Worm (Caenorhabditis elegans): Measurements from ENCODE around the gene tbc-9.

The tbc-9 gene

DNA sequence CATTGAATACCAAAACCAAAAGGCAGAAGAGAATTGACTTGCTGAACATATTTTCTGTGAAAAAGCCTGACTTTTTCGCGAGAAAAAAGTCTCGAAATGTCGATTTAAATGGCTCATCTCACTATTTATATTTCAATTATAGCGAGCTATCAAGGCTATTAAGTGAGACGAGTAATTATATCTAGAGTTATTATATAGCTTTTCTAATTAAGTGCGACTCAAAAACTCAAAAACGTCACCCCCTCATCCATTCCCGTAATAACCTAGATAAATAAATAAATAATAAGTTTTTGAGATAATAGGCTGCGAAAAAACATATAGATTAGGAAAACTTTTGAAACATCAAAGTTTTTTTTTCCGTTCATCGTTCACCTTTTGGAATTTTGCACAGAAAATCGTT lies 3.0 kb upstream of the tbc-9 start, which contains the start of gene nlp-17:
Gene nlp-17, minus strand, starts transcription at position 101 of the 400 bp plus-strand sequence.
- TF ChIP-seq ceh-88 (GFP tag; IDR thresholded peaks at IDR 0.05) (no peak), ztf-11 (tag; optimal IDR thresholded peaks at IDR 0.05) (no peak), nhr-19 (GFP tag; conservative IDR thresholded peaks at IDR 0.05) (no peak), ceh-90 (tag; optimal IDR thresholded peaks at IDR 0.05) (no peak), rnt-1 (tag; optimal IDR thresholded peaks at IDR 0.05) (no peak), hlh-4 (tag; optimal IDR thresholded peaks at IDR 0.05) (no peak), alr-1 (tag; optimal IDR thresholded peaks at IDR 0.05; ENCODE audit: borderline replicate concordance) (no peak), mab-9 (GFP tag; IDR thresholded peaks at IDR 0.05) (no peak), lin-14 (GFP tag; optimal IDR thresholded peaks at IDR 0.05) (no peak), nhr-47 (tag; optimal IDR thresholded peaks at IDR 0.05) (no peak), snu-23 (GFP tag; optimal IDR thresholded peaks at IDR 0.05) (no peak), efl-1 (optimal IDR thresholded peaks at IDR 0.05) (no peak), efl-1 (GFP tag; optimal IDR thresholded peaks at IDR 0.05 in 1 of 2) (no peak), Y116A8C.19 (tag; optimal IDR thresholded peaks at IDR 0.05; ENCODE audit: borderline replicate concordance) (no peak), swsn-7 (tag; optimal IDR thresholded peaks at IDR 0.05) (no peak), mep-1 (tag; optimal IDR thresholded peaks at IDR 0.05) (no peak), efl-3 (GFP tag; optimal IDR thresholded peaks at IDR 0.05) (no peak), nhr-11 (tag; optimal IDR thresholded peaks at IDR 0.05) (no peak), unc-62 (GFP tag; optimal IDR thresholded peaks at IDR 0.05) (no peak), nhr-84 (tag; optimal IDR thresholded peaks at IDR 0.05) (no peak), F16B12.6 (tag; optimal IDR thresholded peaks at IDR 0.05) (no peak)

DNA sequence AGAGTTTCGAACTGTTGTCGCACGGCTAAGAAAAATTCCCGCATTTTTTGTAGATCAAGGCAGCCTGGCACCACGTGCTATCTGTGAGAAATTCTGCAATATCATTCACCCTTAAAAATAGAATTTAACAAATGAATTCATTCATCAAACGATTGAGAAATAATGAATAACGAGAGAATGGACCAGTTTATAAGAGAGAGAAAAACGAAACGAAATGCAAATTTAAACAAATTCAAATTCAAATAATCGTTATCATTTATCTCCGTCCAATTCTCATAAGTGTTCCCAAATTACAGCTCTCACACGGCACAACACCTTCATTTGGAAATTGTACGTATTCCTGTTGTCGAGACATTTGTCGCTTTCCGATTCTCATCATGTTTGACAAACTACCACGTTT lies 2.5 kb upstream of the tbc-9 start, which contains the start of gene seld-1:
Gene seld-1, plus strand, starts transcription at position 301 of the 400 bp plus-strand sequence.
- TF ChIP-seq lin-14 (GFP tag; optimal IDR thresholded peaks at IDR 0.05) (no peak), C16A3.4 (tag; optimal IDR thresholded peaks at IDR 0.05) (no peak), lsy-2 (tag; optimal IDR thresholded peaks at IDR 0.05) (no peak), unc-98 (GFP tag; IDR thresholded peaks at IDR 0.05) (no peak), egl-13 (tag; optimal IDR thresholded peaks at IDR 0.05) (no peak), nhr-77 (tag; optimal IDR thresholded peaks at IDR 0.05) (no peak), snpc-4 (tag; optimal IDR thresholded peaks at IDR 0.05) (no peak), nhr-47 (tag; optimal IDR thresholded peaks at IDR 0.05) (no peak), isw-1 (GFP tag; IDR thresholded peaks at IDR 0.05) (no peak)

DNA sequence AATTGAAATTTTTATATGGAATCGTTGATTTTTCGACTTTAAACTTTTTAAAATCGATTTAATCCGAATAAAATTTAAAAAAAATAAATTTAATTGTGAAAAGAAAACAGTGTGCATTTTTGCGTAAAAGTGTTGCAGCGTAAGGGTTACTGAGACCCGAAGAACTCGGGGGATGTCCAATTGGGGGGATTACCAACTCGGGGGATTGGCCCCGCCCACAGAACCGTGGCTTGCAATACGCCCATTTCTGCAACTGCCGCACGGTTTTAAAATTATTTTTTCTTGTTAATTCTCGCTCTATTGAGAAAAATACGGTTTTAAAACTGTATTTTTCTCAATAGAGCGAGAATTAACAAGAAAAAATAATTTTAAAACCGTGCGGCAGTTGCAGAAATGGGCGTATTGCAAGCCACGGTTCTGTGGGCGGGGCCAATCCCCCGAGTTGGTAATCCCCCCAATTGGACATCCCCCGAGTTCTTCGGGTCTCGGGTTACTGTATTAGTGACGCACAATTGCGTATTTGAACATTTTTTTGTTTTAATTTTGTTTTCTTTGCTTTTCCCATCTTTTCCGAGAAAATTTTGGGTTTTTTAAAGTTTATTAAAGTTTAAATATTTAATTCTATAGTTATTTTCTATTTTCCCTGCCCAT lies 834 bp upstream of the tbc-9 start:
- TF ChIP-seq lsy-2 (tag; optimal IDR thresholded peaks at IDR 0.05), result peak in 1 of 2 experiments; percentile 13

DNA sequence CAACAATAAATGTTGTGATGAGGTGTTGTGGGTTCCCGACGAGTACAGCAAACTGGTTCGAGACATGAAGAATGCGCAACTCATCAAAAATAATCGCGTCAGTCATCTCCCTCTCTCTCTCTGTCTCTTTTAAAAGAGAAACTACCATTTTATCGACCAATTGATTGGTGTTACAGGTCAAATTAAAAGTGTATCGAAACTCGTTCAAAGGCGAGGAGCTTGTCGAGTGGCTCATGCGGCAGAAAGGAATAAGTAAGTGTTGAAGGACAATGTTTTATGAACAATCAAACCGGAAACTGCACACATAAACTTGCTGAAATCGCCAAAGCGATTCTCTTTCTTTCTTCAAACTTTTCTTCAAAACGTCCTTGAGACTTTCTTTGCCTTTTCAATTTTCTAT lies 8.9 kb downstream of the tbc-9 start:
- TF ChIP-seq C04F5.9 (tag; optimal IDR thresholded peaks at IDR 0.05) (no peak), tlp-1 (tag; optimal IDR thresholded peaks at IDR 0.05) (no peak), efl-1 (optimal IDR thresholded peaks at IDR 0.05) (no peak), efl-1 (GFP tag; optimal IDR thresholded peaks at IDR 0.05 in 1 of 2) (peak in 1 of 2 experiments; percentile 90)

DNA sequence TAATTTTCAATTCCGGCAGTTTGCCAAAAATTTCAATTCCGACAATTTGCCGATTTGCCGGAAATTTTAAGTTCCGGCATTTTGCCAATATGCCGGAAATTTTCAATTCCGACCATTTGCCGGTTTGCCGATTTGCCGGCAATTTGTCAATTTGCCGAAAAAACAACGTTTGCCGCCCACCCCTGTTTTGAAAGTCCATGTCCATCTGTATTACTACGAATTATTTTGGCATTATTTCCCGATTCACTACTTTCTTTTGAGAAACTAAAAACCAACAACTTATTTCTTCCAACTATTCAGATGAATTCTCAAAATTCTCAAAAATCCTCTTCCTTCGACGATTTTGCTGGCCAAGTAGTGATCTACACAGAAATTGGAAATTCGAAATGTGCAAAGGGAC lies 10.4 kb downstream of the tbc-9 start, which contains the start of gene Y45F10A.7:
Gene Y45F10A.7, plus strand, starts transcription at position 301 of the 400 bp plus-strand sequence.
- TF ChIP-seq unc-98 (GFP tag; IDR thresholded peaks at IDR 0.05) (no peak), nhr-71 (tag; optimal IDR thresholded peaks at IDR 0.05) (no peak), C34B4.2 (tag; optimal IDR thresholded peaks at IDR 0.05) (no peak), snu-23 (GFP tag; optimal IDR thresholded peaks at IDR 0.05) (no peak), lin-14 (GFP tag; optimal IDR thresholded peaks at IDR 0.05) (no peak), elt-3 (tag; optimal IDR thresholded peaks at IDR 0.05) (no peak), alr-1 (tag; optimal IDR thresholded peaks at IDR 0.05; ENCODE audit: borderline replicate concordance) (no peak), isw-1 (GFP tag; IDR thresholded peaks at IDR 0.05) (no peak), nhr-20 (tag; optimal IDR thresholded peaks at IDR 0.05) (no peak), nhr-11 (tag; optimal IDR thresholded peaks at IDR 0.05) (no peak), fkh-10 (GFP tag; optimal IDR thresholded peaks at IDR 0.05) (no peak), xbp-1 (tag; optimal IDR thresholded peaks at IDR 0.05) (no peak), fkh-8 (tag; optimal IDR thresholded peaks at IDR 0.05) (no peak), zip-4 (GFP tag; optimal IDR thresholded peaks at IDR 0.05) (no peak), ztf-4 (tag; optimal IDR thresholded peaks at IDR 0.05) (no peak), unc-130 (tag; optimal IDR thresholded peaks at IDR 0.05) (no peak), irx-1 (tag; optimal IDR thresholded peaks at IDR 0.05) (no peak), lsy-2 (tag; optimal IDR thresholded peaks at IDR 0.05) (no peak), nhr-90 (tag; optimal IDR thresholded peaks at IDR 0.05; ENCODE audit: poor library complexity) (no peak), fos-1 (tag; optimal IDR thresholded peaks at IDR 0.05) (no peak)
